Worm (Caenorhabditis elegans): ENCODE measurements around the gene Y37E11B.10.

Gene Y37E11B.10

ce11 chrIV:3642189-3642588, 35.9 kb upstream of the Y37E11B.10 start, which contains the start of gene CC8.3:
TSS of gene CC8.3 (minus strand) at chrIV:3642289.
- TF ChIP-seq ztf-11 (tag; optimal IDR thresholded peaks at IDR 0.05) (no peak), lir-3 (tag; optimal IDR thresholded peaks at IDR 0.05; ENCODE audit: poor library complexity) (no peak), nhr-76 (tag; optimal IDR thresholded peaks at IDR 0.05) (no peak), nhr-28 (tag; optimal IDR thresholded peaks at IDR 0.05) (no peak), unc-86 (tag; optimal IDR thresholded peaks at IDR 0.05) (no peak), jun-1 (tag; optimal IDR thresholded peaks at IDR 0.05) (no peak), ceh-88 (GFP tag; IDR thresholded peaks at IDR 0.05) (no peak), snpc-4 (tag; optimal IDR thresholded peaks at IDR 0.05) (no peak), ceh-8 (GFP tag; optimal IDR thresholded peaks at IDR 0.05) (no peak), pax-3 (tag; optimal IDR thresholded peaks at IDR 0.05) (no peak), nhr-47 (tag; optimal IDR thresholded peaks at IDR 0.05) (no peak), Y116A8C.19 (tag; optimal IDR thresholded peaks at IDR 0.05; ENCODE audit: borderline replicate concordance) (no peak), fos-1 (tag; optimal IDR thresholded peaks at IDR 0.05) (no peak), C16A3.4 (tag; optimal IDR thresholded peaks at IDR 0.05) (no peak), dpl-1 (GFP tag; optimal IDR thresholded peaks at IDR 0.05) (no peak), unc-98 (GFP tag; IDR thresholded peaks at IDR 0.05) (no peak), nhr-90 (tag; optimal IDR thresholded peaks at IDR 0.05; ENCODE audit: poor library complexity) (no peak)

ce11 chrIV:3638250-3638926, 32.1 kb upstream of the Y37E11B.10 start:
- TF ChIP-seq nhr-77 (tag; optimal IDR thresholded peaks at IDR 0.05) (no peak), dpl-1 (GFP tag; optimal IDR thresholded peaks at IDR 0.05) (peak in 1 of 3 experiments; percentile 15), efl-1 (optimal IDR thresholded peaks at IDR 0.05) (no peak), efl-1 (GFP tag; optimal IDR thresholded peaks at IDR 0.05 in 1 of 2) (peak; percentile 13 to 92)

ce11 chrIV:3636528-3637129, 30.4 kb upstream of the Y37E11B.10 start, which contains the start of gene madf-9:
TSS of gene madf-9 (plus strand) at chrIV:3637079.
- TF ChIP-seq alr-1 (tag; optimal IDR thresholded peaks at IDR 0.05; ENCODE audit: borderline replicate concordance) (no peak), hlh-17 (GFP tag; optimal IDR thresholded peaks at IDR 0.05; ENCODE audit: borderline replicate concordance) (no peak), mdl-1 (tag; optimal IDR thresholded peaks at IDR 0.05) (peak in 1 of 2 experiments; percentile 55), fkh-10 (GFP tag; optimal IDR thresholded peaks at IDR 0.05) (peak; percentile 26), tbx-2 (tag; optimal IDR thresholded peaks at IDR 0.05) (peak; percentile 77), hlh-4 (tag; optimal IDR thresholded peaks at IDR 0.05) (no peak), sptf-1 (tag; optimal IDR thresholded peaks at IDR 0.05) (no peak), Y116A8C.19 (tag; optimal IDR thresholded peaks at IDR 0.05; ENCODE audit: borderline replicate concordance) (no peak), aha-1 (tag; optimal IDR thresholded peaks at IDR 0.05) (no peak), rnt-1 (tag; optimal IDR thresholded peaks at IDR 0.05) (peak; percentile 56), pag-3 (tag; optimal IDR thresholded peaks at IDR 0.05; ENCODE audit: borderline replicate concordance, insufficient read depth) (no peak), swsn-7 (tag; optimal IDR thresholded peaks at IDR 0.05) (peak; percentile 73), sup-37 (GFP tag; optimal IDR thresholded peaks at IDR 0.05) (peak; percentile 13), unc-86 (tag; optimal IDR thresholded peaks at IDR 0.05) (peak; percentile 71), elt-3 (tag; optimal IDR thresholded peaks at IDR 0.05) (no peak), elt-2 (tag; optimal IDR thresholded peaks at IDR 0.05) (peak; percentile 38), zag-1 (tag; optimal IDR thresholded peaks at IDR 0.05) (no peak), lin-15B (tag; optimal IDR thresholded peaks at IDR 0.05) (no peak), tlp-1 (tag; optimal IDR thresholded peaks at IDR 0.05) (no peak), lin-35 (GFP tag; optimal IDR thresholded peaks at IDR 0.05) (peak; percentile 7 to 45), nhr-11 (tag; optimal IDR thresholded peaks at IDR 0.05) (no peak), C04F5.9 (tag; optimal IDR thresholded peaks at IDR 0.05) (no peak), ceh-90 (tag; optimal IDR thresholded peaks at IDR 0.05) (no peak), jun-1 (tag; optimal IDR thresholded peaks at IDR 0.05) (peak; percentile 74), mef-2 (tag; optimal IDR thresholded peaks at IDR 0.05) (no peak), nhr-84 (tag; optimal IDR thresholded peaks at IDR 0.05) (no peak), snpc-4 (tag; optimal IDR thresholded peaks at IDR 0.05) (no peak), nhr-90 (tag; optimal IDR thresholded peaks at IDR 0.05; ENCODE audit: poor library complexity) (peak; percentile 68), C34B4.2 (tag; optimal IDR thresholded peaks at IDR 0.05) (no peak), grh-1 (GFP tag; IDR thresholded peaks at IDR 0.05) (0 out of 2 replicates have a peak, but pooled peaks have one; percentile 10), ceh-82 (tag; optimal IDR thresholded peaks at IDR 0.05) (peak; percentile 4 to 35 (median 22)), nhr-28 (tag; optimal IDR thresholded peaks at IDR 0.05) (no peak)

Data from whole organism, L1 larva.